Worm (Caenorhabditis elegans) whole organism, late embryonic: Measurements from ENCODE around the gene R07B7.2.

ENCODE experiments used
- ceh-31 ChIP-seq: sonication (generic microtip); optimal IDR thresholded peaks from 2 replicates; lab custom pipeline; 2016; ENCODE audit warnings: missing genetic modification characterization, missing compliant biosample characterization
- odd-2 ChIP-seq: sonication (generic microtip); optimal IDR thresholded peaks from 2 replicates; lab custom pipeline; 2017; ENCODE audit warnings: antibody characterized with exemption, mild to moderate bottlenecking, missing genetic modification characterization, missing compliant biosample characterization

ce11 chrV:12086934-12087333 is 27.4 kb upstream of the R07B7.2 start, which contains the start of gene gana-1:
- TF ChIP-seq odd-2 (tag; lab: Kevin White, UChicago) (no peak), ceh-31 (tag; lab: Kevin White, UChicago) (no peak)
